Worm (Caenorhabditis elegans) whole organism, L3 larva: Measurements from ENCODE around the gene clec-37.

Experiments
- R02D3.7 ChIP-seq: fragments of 150-350 bp; optimal IDR thresholded peaks from 2 replicates; lab custom pipeline; 2014; ENCODE audit warnings: missing biosample characterization, missing genetic modification characterization
- ZK546.5 ChIP-seq: sonication (generic microtip); optimal IDR thresholded peaks from 2 replicates; lab custom pipeline; 2017; ENCODE audit warnings: missing biosample characterization, missing genetic modification characterization
- aly-2 ChIP-seq: fragments of 150-350 bp; optimal IDR thresholded peaks from 2 replicates; lab custom pipeline; 2014; ENCODE audit warnings: missing biosample characterization, missing genetic modification characterization
- ama-1 ChIP-seq: fragments of 150-350 bp; optimal IDR thresholded peaks from 2 replicates; lab custom pipeline; 2018
- ceh-16 ChIP-seq: sonication (generic microtip); optimal IDR thresholded peaks from 2 replicates; lab custom pipeline; 2017; ENCODE audit warnings: missing biosample characterization, missing genetic modification characterization
- ceh-28 ChIP-seq: fragments of 150-350 bp; optimal IDR thresholded peaks from 2 replicates; lab custom pipeline; 2014; ENCODE audit warnings: missing biosample characterization, missing genetic modification reagents, missing genetic modification characterization
- ceh-9 ChIP-seq: sonication (generic microtip); optimal IDR thresholded peaks from 2 replicates; lab custom pipeline; 2018; ENCODE audit warnings: missing biosample characterization, missing genetic modification characterization
- daf-12 ChIP-seq: fragments of 150-350 bp; optimal IDR thresholded peaks from 2 replicates; lab custom pipeline; 2014; ENCODE audit warnings: missing biosample characterization, missing genetic modification reagents, missing genetic modification characterization
- egl-27 ChIP-seq: sonication (generic microtip); optimal IDR thresholded peaks from 4 replicates; lab custom pipeline; 2017; ENCODE audit warnings: missing biosample characterization, missing genetic modification reagents, missing genetic modification characterization
- elt-1 ChIP-seq: fragments of 150-350 bp; optimal IDR thresholded peaks from 2 replicates; lab custom pipeline; 2014; ENCODE audit warnings: missing biosample characterization, missing genetic modification characterization
- elt-2 ChIP-seq: sonication (generic microtip); optimal IDR thresholded peaks from 2 replicates; lab custom pipeline; 2016; ENCODE audit warnings: missing genetic modification reagents, mild to moderate bottlenecking, missing genetic modification characterization, missing compliant biosample characterization
- eor-1 ChIP-seq, 2 experiments: fragments of 150-350 bp; optimal IDR thresholded peaks; 2 replicates each; lab custom pipeline; 2014 to 2018; ENCODE audit warnings: missing biosample characterization in 2 of 2, missing genetic modification characterization in 2 of 2
- fkh-10 ChIP-seq: sonication (generic microtip); optimal IDR thresholded peaks from 2 replicates; lab custom pipeline; 2017; ENCODE audit warnings: missing biosample characterization, missing genetic modification reagents, missing genetic modification characterization
- hmg-11 ChIP-seq: sonication (generic microtip); optimal IDR thresholded peaks from 2 replicates; lab custom pipeline; 2016; ENCODE audit warnings: missing genetic modification characterization, missing compliant biosample characterization
- jun-1 ChIP-seq: fragments of 150-350 bp; optimal IDR thresholded peaks from 2 replicates; lab custom pipeline; 2014; ENCODE audit warnings: missing biosample characterization, missing genetic modification reagents, missing genetic modification characterization
- lin-15B ChIP-seq: fragments of 150-350 bp; optimal IDR thresholded peaks from 2 replicates; lab custom pipeline; 2014; ENCODE audit warnings: missing biosample characterization, missing genetic modification characterization
- lsy-12 ChIP-seq: sonication (generic microtip); optimal IDR thresholded peaks from 2 replicates; lab custom pipeline; 2016; ENCODE audit warnings: mild to moderate bottlenecking, missing genetic modification characterization, missing compliant biosample characterization
- mdl-1 ChIP-seq: fragments of 150-350 bp; optimal IDR thresholded peaks from 2 replicates; lab custom pipeline; 2014; ENCODE audit warnings: missing biosample characterization, missing genetic modification characterization
- mml-1 ChIP-seq: fragments of 150-350 bp; sonication (generic microtip); optimal IDR thresholded peaks from 3 replicates; lab custom pipeline; 2014; ENCODE audit warnings: missing biosample characterization, missing genetic modification characterization
- nhr-12 ChIP-seq: fragments of 150-350 bp; optimal IDR thresholded peaks from 2 replicates; lab custom pipeline; 2014; ENCODE audit warnings: missing biosample characterization, missing genetic modification characterization
- nhr-23 ChIP-seq: fragments of 150-350 bp; optimal IDR thresholded peaks from 2 replicates; lab custom pipeline; 2014; ENCODE audit warnings: missing biosample characterization, missing genetic modification reagents, missing genetic modification characterization
- nhr-237 ChIP-seq: fragments of 150-350 bp; optimal IDR thresholded peaks from 2 replicates; lab custom pipeline; 2014; ENCODE audit warnings: missing biosample characterization, missing genetic modification characterization
- nhr-25 ChIP-seq: sonication (generic microtip); optimal IDR thresholded peaks from 2 replicates; lab custom pipeline; 2017; ENCODE audit warnings: missing biosample characterization, missing genetic modification characterization
- nhr-28 ChIP-seq: fragments of 150-350 bp; optimal IDR thresholded peaks from 2 replicates; lab custom pipeline; 2014; ENCODE audit warnings: missing biosample characterization, missing genetic modification characterization
- nhr-43 ChIP-seq: sonication (generic microtip); optimal IDR thresholded peaks from 2 replicates; lab custom pipeline; 2016; ENCODE audit warnings: mild to moderate bottlenecking, missing genetic modification characterization, missing compliant biosample characterization; ENCODE audit not compliant: poor library complexity, severe bottlenecking
- nhr-67 ChIP-seq: fragments of 150-350 bp; optimal IDR thresholded peaks from 2 replicates; lab custom pipeline; 2014; ENCODE audit warnings: missing biosample characterization, missing genetic modification characterization
- nhr-76 ChIP-seq: fragments of 150-350 bp; sonication (generic microtip); optimal IDR thresholded peaks from 5 replicates; lab custom pipeline; 2014; ENCODE audit warnings: missing biosample characterization, missing genetic modification characterization
- pha-4 ChIP-seq: fragments of 150-350 bp; optimal IDR thresholded peaks from 2 replicates; lab custom pipeline; 2014; ENCODE audit warnings: missing biosample characterization, missing genetic modification reagents, missing genetic modification characterization
- pqm-1 ChIP-seq: fragments of 150-350 bp; optimal IDR thresholded peaks from 2 replicates; lab custom pipeline; 2017; ENCODE audit warnings: missing biosample characterization, missing genetic modification characterization, inconsistent platforms
- sea-2 ChIP-seq: fragments of 150-350 bp; sonication (generic microtip); optimal IDR thresholded peaks from 4 replicates; lab custom pipeline; 2014; ENCODE audit warnings: missing biosample characterization, missing genetic modification reagents, missing genetic modification characterization
- skn-1 ChIP-seq: fragments of 150-350 bp; optimal IDR thresholded peaks from 2 replicates; lab custom pipeline; 2014; ENCODE audit warnings: missing biosample characterization, missing genetic modification characterization
- snpc-4 ChIP-seq: fragments of 150-350 bp; optimal IDR thresholded peaks from 2 replicates; lab custom pipeline; 2014; ENCODE audit warnings: missing biosample characterization, missing genetic modification characterization
- unc-39 ChIP-seq: sonication (generic microtip); optimal IDR thresholded peaks from 4 replicates; lab custom pipeline; 2017; ENCODE audit warnings: missing biosample characterization, missing genetic modification characterization
- zag-1 ChIP-seq: fragments of 150-350 bp; optimal IDR thresholded peaks from 2 replicates; lab custom pipeline; 2014; ENCODE audit warnings: missing biosample characterization, missing genetic modification characterization
- ztf-11 ChIP-seq: fragments of 150-350 bp; optimal IDR thresholded peaks from 2 replicates; lab custom pipeline; 2014; ENCODE audit warnings: missing biosample characterization, missing genetic modification characterization

Gene clec-37

ce11 chrV:16871387-16871786, 19.5 kb upstream of the clec-37 start, which contains the start of gene thn-4:
thn-4 (minus strand) TSS chrV:16871487.
- no peak for TF ChIP-seq snpc-4
- TF ChIP-seq nhr-237 (tag; lab: Kevin White, UChicago): no peak
- TF ChIP-seq ceh-9 (tag; lab: Kevin White, UChicago): no peak
- TF ChIP-seq egl-27 (tag; lab: Kevin White, UChicago): no peak
- TF ChIP-seq nhr-43 (tag; lab: Kevin White, UChicago): no peak
- TF ChIP-seq ceh-16 (tag; lab: Kevin White, UChicago): no peak
- TF ChIP-seq ZK546.5 (tag; lab: Kevin White, UChicago): no peak
- no peak for TF ChIP-seq lin-15B (tag; lab: Kevin White, UChicago)
- TF ChIP-seq jun-1 (tag; lab: Kevin White, UChicago): no peak
- no peak for TF ChIP-seq daf-12 (tag; lab: Kevin White, UChicago)
- no peak for TF ChIP-seq elt-2
- no peak for TF ChIP-seq aly-2 (tag; lab: Kevin White, UChicago)
- TF ChIP-seq ama-1 (lab: Kevin White, UChicago): no peak

ce11 chrV:16869740-16870139, 17.8 kb upstream of the clec-37 start, which contains the start of gene clec-33:
clec-33 (minus strand) TSS chrV:16869840.
- no peak for TF ChIP-seq nhr-12
- TF ChIP-seq jun-1 (tag; lab: Kevin White, UChicago): no peak
- TF ChIP-seq lsy-12 (tag; lab: Kevin White, UChicago): no peak
- no peak for TF ChIP-seq mml-1 (tag; lab: Kevin White, UChicago)
- no peak for TF ChIP-seq snpc-4
- TF ChIP-seq ceh-9 (tag; lab: Kevin White, UChicago): no peak

- no peak for TF ChIP-seq lin-15B (tag; lab: Kevin White, UChicago)
Measured at ce11 chrV:16865404-16865803, 13.5 kb upstream of the clec-37 start, which contains the start of gene clec-28. clec-28 (plus strand) TSS chrV:16865704.

- TF ChIP-seq R02D3.7 (tag; lab: Kevin White, UChicago): no peak
Measured at ce11 chrV:16861719-16862118, 9.8 kb upstream of the clec-37 start, which contains the start of the genes clec-32 and clec-24. clec-32 (minus strand) TSS chrV:16861819. clec-24 (plus strand) TSS chrV:16862012.

ce11 chrV:16857977-16858479, 6.1 kb upstream of the clec-37 start, which contains the start of the genes clec-31 and clec-22:
clec-31 (minus strand) TSS chrV:16858077.
clec-22 (plus strand) TSS chrV:16858429.
- TF ChIP-seq nhr-25: no peak
- no peak for TF ChIP-seq daf-12 (tag; lab: Kevin White, UChicago)
- no peak for TF ChIP-seq sea-2 (GFP tag; lab: Kevin White, UChicago)
- no peak for TF ChIP-seq ceh-28 (tag; lab: Kevin White, UChicago)
- no peak for TF ChIP-seq nhr-76 (tag; lab: Kevin White, UChicago)
- TF ChIP-seq ceh-9 (tag; lab: Kevin White, UChicago): no peak
- TF ChIP-seq ZK546.5 (tag; lab: Kevin White, UChicago): no peak
- TF ChIP-seq pha-4 (tag; lab: Kevin White, UChicago): no peak
- no peak for TF ChIP-seq nhr-28
- TF ChIP-seq mdl-1 (tag; lab: Kevin White, UChicago): no peak
- TF ChIP-seq hmg-11 (tag; lab: Kevin White, UChicago): no peak
- TF ChIP-seq nhr-67 (tag; lab: Kevin White, UChicago): no peak
- TF ChIP-seq unc-39 (tag; lab: Kevin White, UChicago): no peak
- TF ChIP-seq pqm-1: no peak
- no peak for TF ChIP-seq eor-1 (tag; optimal IDR thresholded peaks at IDR 0.05; lab: Kevin White, UChicago)
- no peak for TF ChIP-seq nhr-23 (tag; lab: Kevin White, UChicago)

ce11 chrV:16853956-16854683, 2.2 kb upstream of the clec-37 start, which contains the start of the genes clec-35 and clec-27:
clec-35 (minus strand) TSS chrV:16854056.
clec-27 (plus strand) TSS chrV:16854633.
- TF ChIP-seq eor-1 (tag; optimal IDR thresholded peaks at IDR 0.05; lab: Kevin White, UChicago) (no peak), nhr-76 (tag; lab: Kevin White, UChicago) (no peak), nhr-43 (tag; lab: Kevin White, UChicago) (no peak), fkh-10 (GFP tag; lab: Kevin White, UChicago) (no peak), lin-15B (tag; lab: Kevin White, UChicago) (no peak), snpc-4 (no peak), elt-2 (no peak), mdl-1 (tag; lab: Kevin White, UChicago) (no peak), daf-12 (tag; lab: Kevin White, UChicago) (no peak), ztf-11 (tag; lab: Kevin White, UChicago) (no peak), unc-39 (tag; lab: Kevin White, UChicago) (no peak), skn-1 (tag; lab: Kevin White, UChicago) (no peak), zag-1 (tag; lab: Kevin White, UChicago) (no peak), elt-1 (tag; lab: Kevin White, UChicago) (no peak), pqm-1 (no peak), egl-27 (tag; lab: Kevin White, UChicago) (no peak)
